Worm (Caenorhabditis elegans): ENCODE data around the gene F46C3.2.

The F46C3.2 gene

ce11 chrX:11462112-11462511 is 43.5 kb upstream of the F46C3.2 start:
- TF ChIP-seq lsy-2 (tag; optimal IDR thresholded peaks at IDR 0.05) (peak in 1 of 2 experiments; percentile 16), egl-27 (tag; optimal IDR thresholded peaks at IDR 0.05) (no peak), swsn-7 (tag; optimal IDR thresholded peaks at IDR 0.05) (no peak), nhr-47 (tag; optimal IDR thresholded peaks at IDR 0.05) (no peak), lin-14 (GFP tag; optimal IDR thresholded peaks at IDR 0.05) (peak; percentile 85), snu-23 (GFP tag; optimal IDR thresholded peaks at IDR 0.05) (peak; percentile 17), nhr-85 (tag) (peak; percentile 68), elt-2 (tag; optimal IDR thresholded peaks at IDR 0.05) (no peak), mep-1 (tag; optimal IDR thresholded peaks at IDR 0.05) (peak; percentile 46), nhr-28 (tag; optimal IDR thresholded peaks at IDR 0.05) (no peak), ceh-8 (GFP tag; optimal IDR thresholded peaks at IDR 0.05) (no peak), ceh-88 (GFP tag; IDR thresholded peaks at IDR 0.05) (no peak), elt-3 (tag; optimal IDR thresholded peaks at IDR 0.05) (no peak), dsc-1 (tag; optimal IDR thresholded peaks at IDR 0.05) (peak; percentile 13), egl-13 (tag; optimal IDR thresholded peaks at IDR 0.05) (no peak), vab-15 (tag; optimal IDR thresholded peaks at IDR 0.05) (no peak), dpl-1 (GFP tag; optimal IDR thresholded peaks at IDR 0.05) (no peak)

DNA sequence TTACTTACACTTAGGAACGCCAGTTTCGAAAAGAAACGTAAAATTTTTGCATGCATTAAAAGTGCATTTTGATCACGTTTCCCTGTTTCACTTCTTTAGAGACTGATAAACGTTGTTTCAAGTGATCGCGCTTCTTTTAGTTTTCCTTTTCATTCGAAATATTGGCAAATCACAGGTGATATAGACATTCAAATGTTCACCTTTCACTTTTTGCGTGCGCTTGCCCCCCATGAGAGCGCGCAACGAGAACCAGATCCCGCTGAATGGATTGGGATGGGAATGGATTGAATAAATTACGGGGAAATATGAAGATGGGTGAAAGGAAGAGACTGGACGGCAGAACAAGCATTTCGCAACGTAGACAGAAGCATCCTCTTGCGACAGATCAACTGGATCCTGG is 43.0 kb upstream of the F46C3.2 start:
- no peak for TF ChIP-seq irx-1 (tag; optimal IDR thresholded peaks at IDR 0.05)
- TF ChIP-seq blmp-1 (tag; optimal IDR thresholded peaks at IDR 0.05), result peak; percentile 97
- peak; percentile 11 for TF ChIP-seq elt-2 (tag; optimal IDR thresholded peaks at IDR 0.05)
- no peak for TF ChIP-seq unc-62 (GFP tag; optimal IDR thresholded peaks at IDR 0.05)
- TF ChIP-seq aly-2 (tag; optimal IDR thresholded peaks at IDR 0.05), result no peak

- TF ChIP-seq aha-1 (tag; optimal IDR thresholded peaks at IDR 0.05) (no peak), mab-9 (GFP tag; IDR thresholded peaks at IDR 0.05) (no peak), fkh-8 (tag; optimal IDR thresholded peaks at IDR 0.05) (no peak), ceh-88 (GFP tag; IDR thresholded peaks at IDR 0.05) (no peak), pqm-1 (tag; optimal IDR thresholded peaks at IDR 0.05) (no peak), fos-1 (tag; optimal IDR thresholded peaks at IDR 0.05) (no peak)
Measured at ce11 chrX:11456665-11457064, 38.1 kb upstream of the F46C3.2 start.

ce11 chrX:11454231-11454630 is 35.7 kb upstream of the F46C3.2 start, which contains the start of gene F48C5.2:
F48C5.2 (minus strand) TSS chrX:11454331.
- TF ChIP-seq snpc-4 (tag; optimal IDR thresholded peaks at IDR 0.05) (no peak), blmp-1 (tag; optimal IDR thresholded peaks at IDR 0.05) (peak; percentile 43), C04F5.9 (tag; optimal IDR thresholded peaks at IDR 0.05) (no peak), lin-14 (GFP tag; optimal IDR thresholded peaks at IDR 0.05) (peak; percentile 30)

- TF ChIP-seq F16B12.6 (tag; optimal IDR thresholded peaks at IDR 0.05), result no peak
- TF ChIP-seq lin-14 (GFP tag; optimal IDR thresholded peaks at IDR 0.05), result peak; percentile 41
- TF ChIP-seq mef-2 (tag; optimal IDR thresholded peaks at IDR 0.05), result no peak
- TF ChIP-seq snu-23 (GFP tag; optimal IDR thresholded peaks at IDR 0.05), result no peak
- TF ChIP-seq blmp-1 (tag; optimal IDR thresholded peaks at IDR 0.05), result peak; percentile 11
- TF ChIP-seq nhr-85 (tag), result peak; percentile 69
Measured at ce11 chrX:11452316-11452715, 33.7 kb upstream of the F46C3.2 start.

ce11 chrX:11450261-11450660 is 31.7 kb upstream of the F46C3.2 start:
- TF ChIP-seq mab-9 (GFP tag; IDR thresholded peaks at IDR 0.05) (no peak), ces-1 (GFP tag; optimal IDR thresholded peaks at IDR 0.05) (no peak), ceh-88 (GFP tag; IDR thresholded peaks at IDR 0.05) (no peak), dsc-1 (tag; optimal IDR thresholded peaks at IDR 0.05) (no peak), elt-3 (tag; optimal IDR thresholded peaks at IDR 0.05) (peak in 3 of 6 experiments; percentile 1 to 28 (median 17)), pax-3 (tag; optimal IDR thresholded peaks at IDR 0.05) (no peak), nhr-76 (tag; optimal IDR thresholded peaks at IDR 0.05) (no peak), irx-1 (tag; optimal IDR thresholded peaks at IDR 0.05) (no peak), skn-1 (tag; optimal IDR thresholded peaks at IDR 0.05) (no peak), jun-1 (tag; optimal IDR thresholded peaks at IDR 0.05) (no peak), nhr-20 (tag; optimal IDR thresholded peaks at IDR 0.05) (peak; percentile 6), lin-14 (GFP tag; optimal IDR thresholded peaks at IDR 0.05) (peak; percentile 30), ceh-90 (tag; optimal IDR thresholded peaks at IDR 0.05) (no peak), aly-2 (tag; optimal IDR thresholded peaks at IDR 0.05) (no peak), tbx-2 (tag; optimal IDR thresholded peaks at IDR 0.05) (no peak), blmp-1 (tag; optimal IDR thresholded peaks at IDR 0.05) (peak; percentile 32)

Data from whole organism, L1 larva.